Worm (Caenorhabditis elegans): ENCODE results near the gene npr-43.

- no peak for TF ChIP-seq pha-4 (tag; optimal IDR thresholded peaks at IDR 0.05)
- no peak for TF ChIP-seq ceh-91 (GFP tag; IDR thresholded peaks at IDR 0.05)
- TF ChIP-seq atf-7 (tag; optimal IDR thresholded peaks at IDR 0.05) = no peak
- TF ChIP-seq rpc-1 (optimal IDR thresholded peaks at IDR 0.05) = no peak
- no peak for TF ChIP-seq rpc-1 (tag; optimal IDR thresholded peaks at IDR 0.05)
- no peak for TF ChIP-seq madf-10 (tag; optimal IDR thresholded peaks at IDR 0.05)
- no peak for TF ChIP-seq zim-3 (tag; optimal IDR thresholded peaks at IDR 0.05)
- TF ChIP-seq ets-4 (GFP tag; optimal IDR thresholded peaks at IDR 0.05) = no peak
- no peak for TF ChIP-seq nfya-1 (tag; optimal IDR thresholded peaks at IDR 0.05; ENCODE audit: borderline replicate concordance, insufficient read depth)
- no peak for TF ChIP-seq zfh-2 (GFP tag; conservative IDR thresholded peaks at IDR 0.05)
- no peak for TF ChIP-seq pbrm-1 (GFP tag; IDR thresholded peaks at IDR 0.05)
- TF ChIP-seq fkh-3 (tag; optimal IDR thresholded peaks at IDR 0.05) = no peak
- no peak for TF ChIP-seq F33H1.4 (GFP tag; IDR thresholded peaks at IDR 0.05)
Observed at ce11 chrV:14426013-14426412, 47.1 kb upstream of the npr-43 start.

All from whole organism, young adult.